Fruit fly (Drosophila melanogaster) whole organism, embryonic: Measurements from ENCODE around the gene Ilp6.

Experiments used
- Atf3 ChIP-seq: fragments of 200-800 bp; sonication (Bioruptor generic); optimal IDR thresholded peaks from 3 replicates; lab custom pipeline; 2016; ENCODE audit warnings: missing biosample characterization, missing genetic modification characterization
- BEAF-32 ChIP-seq: fragments of 200-800 bp; sonication (Bioruptor generic); optimal IDR thresholded peaks from 3 replicates; lab custom pipeline; 2017; ENCODE audit warnings: missing biosample characterization, missing genetic modification characterization, mild to moderate bottlenecking, moderate library complexity, missing genetic modification reagents
- CG10979 ChIP-seq: fragments of 200-800 bp; sonication (Bioruptor generic); optimal IDR thresholded peaks from 2 replicates; lab custom pipeline; 2018; ENCODE audit warnings: missing biosample characterization, mild to moderate bottlenecking, missing genetic modification characterization, moderate library complexity
- CG12942 ChIP-seq: fragments of 200-800 bp; sonication (Bioruptor generic); optimal IDR thresholded peaks from 3 replicates; lab custom pipeline; 2016; ENCODE audit warnings: missing biosample characterization, missing genetic modification characterization
- CG18476 ChIP-seq: fragments of 200-800 bp; sonication (Bioruptor generic); optimal IDR thresholded peaks from 2 replicates; lab custom pipeline; 2016; ENCODE audit warnings: missing biosample characterization, mild to moderate bottlenecking, missing genetic modification characterization
- CG2202 ChIP-seq: fragments of 200-800 bp; sonication (Bioruptor generic); optimal IDR thresholded peaks from 2 replicates; lab custom pipeline; 2018; ENCODE audit warnings: missing biosample characterization, mild to moderate bottlenecking, missing genetic modification characterization
- CG30020 ChIP-seq: fragments of 200-800 bp; optimal IDR thresholded peaks from 2 replicates; lab custom pipeline; 2019; ENCODE audit warnings: missing biosample characterization, mild to moderate bottlenecking, missing genetic modification characterization, moderate library complexity
- CG30403 ChIP-seq: fragments of 200-800 bp; sonication (Bioruptor generic); optimal IDR thresholded peaks from 3 replicates; lab custom pipeline; 2016; ENCODE audit warnings: missing biosample characterization, missing genetic modification characterization
- CG32532 ChIP-seq: fragments of 200-800 bp; sonication (Bioruptor generic); IDR thresholded peaks from 2 replicates; pipeline ENCODE4 v1.3.6; 2022; ENCODE audit warnings: missing biosample characterization, missing genetic modification characterization
- CG34422 ChIP-seq: fragments of 200-800 bp; sonication (Bioruptor generic); IDR thresholded peaks from 3 replicates; pipeline ENCODE4 v1.3.6; 2022; ENCODE audit warnings: missing biosample characterization, missing genetic modification characterization
- CG7271 ChIP-seq: fragments of 200-800 bp; sonication (Bioruptor generic); optimal IDR thresholded peaks from 2 replicates; lab custom pipeline; 2018; ENCODE audit warnings: missing biosample characterization, mild to moderate bottlenecking, missing genetic modification characterization, moderate library complexity
- CG7556 ChIP-seq: fragments of 200-800 bp; sonication (Bioruptor generic); optimal IDR thresholded peaks from 2 replicates; lab custom pipeline; 2017; ENCODE audit warnings: missing biosample characterization, mild to moderate bottlenecking, missing genetic modification characterization
- CG8388 ChIP-seq: fragments of 200-800 bp; sonication (Bioruptor generic); optimal IDR thresholded peaks from 2 replicates; lab custom pipeline; 2019; ENCODE audit warnings: missing biosample characterization, mild to moderate bottlenecking, missing genetic modification characterization, moderate library complexity
- CG8478 ChIP-seq: fragments of >200 bp; optimal IDR thresholded peaks from 2 replicates; lab custom pipeline; 2018
- CG9215 ChIP-seq: fragments of 200-800 bp; sonication (Bioruptor generic); IDR thresholded peaks from 2 replicates; pipeline ENCODE4 v1.3.6; 2022; ENCODE audit warnings: missing biosample characterization, missing genetic modification characterization
- CG9817 ChIP-seq: fragments of 200-800 bp; sonication (Bioruptor generic); optimal IDR thresholded peaks from 2 replicates; lab custom pipeline; 2018; ENCODE audit warnings: missing biosample characterization, mild to moderate bottlenecking, missing genetic modification characterization, moderate library complexity
- CHES-1-like ChIP-seq: fragments of 200-800 bp; sonication (Bioruptor generic); optimal IDR thresholded peaks from 2 replicates; lab custom pipeline; 2016; ENCODE audit warnings: missing biosample characterization, missing genetic modification characterization
- Ets97D ChIP-seq: fragments of 200-800 bp; sonication (Bioruptor generic); optimal IDR thresholded peaks from 3 replicates; lab custom pipeline; 2016; ENCODE audit warnings: missing biosample characterization, missing genetic modification characterization
- Gug ChIP-seq: fragments of 200-800 bp; sonication (Bioruptor generic); IDR thresholded peaks from 4 replicates; pipeline ENCODE4 v1.3.6; 2022; ENCODE audit warnings: missing biosample characterization, missing genetic modification characterization
- Hr39 ChIP-seq: fragments of >200 bp; optimal IDR thresholded peaks from 2 replicates; lab custom pipeline; 2017
- Meics ChIP-seq: fragments of 200-800 bp; sonication (Bioruptor generic); optimal IDR thresholded peaks from 2 replicates; lab custom pipeline; 2017; ENCODE audit warnings: missing biosample characterization, mild to moderate bottlenecking, missing genetic modification characterization
- Mrtf ChIP-seq: fragments of 200-800 bp; sonication (Bioruptor generic); IDR thresholded peaks from 3 replicates; pipeline ENCODE4 v1.3.6; 2022; ENCODE audit warnings: missing biosample characterization, missing genetic modification characterization
- Myb ChIP-seq: fragments of 200-800 bp; sonication (Bioruptor generic); optimal IDR thresholded peaks from 2 replicates; lab custom pipeline; 2016; ENCODE audit warnings: missing biosample characterization, missing genetic modification characterization
- NK7.1 ChIP-seq: fragments of 200-800 bp; sonication (Bioruptor generic); optimal IDR thresholded peaks from 3 replicates; lab custom pipeline; 2016; ENCODE audit warnings: missing biosample characterization, missing genetic modification characterization
- Nf-YA ChIP-seq: fragments of 200-800 bp; sonication (Bioruptor generic); IDR thresholded peaks from 2 replicates; pipeline ENCODE4 v1.3.6; 2022; ENCODE audit warnings: missing biosample characterization, missing genetic modification characterization
- Pdp1 ChIP-seq, 2 experiments: fragments of 200-800 bp; sonication (Bioruptor generic); optimal IDR thresholded peaks; 3 replicates each; lab custom pipeline; 2016; ENCODE audit warnings: missing biosample characterization in 2 of 2, missing genetic modification characterization in 2 of 2, mild to moderate bottlenecking in 1 of 2, moderate library complexity in 1 of 2
- Rx ChIP-seq: fragments of 200-800 bp; sonication (Bioruptor generic); IDR thresholded peaks from 2 replicates; pipeline ENCODE4 v1.3.6; 2022; ENCODE audit warnings: missing biosample characterization, missing genetic modification characterization
- Stat92E ChIP-seq, 3 experiments: fragments of >200 bp in 2 of 3; fragments of 200-800 bp in 1 of 3; sonication (Bioruptor generic) in 1 of 3; optimal IDR thresholded peaks; 2 replicates each; lab custom pipeline; 2017 to 2019; ENCODE audit warnings: missing biosample characterization in 3 of 3, missing genetic modification characterization in 3 of 3, mild to moderate bottlenecking in 1 of 3, moderate library complexity in 1 of 3
- abd-A ChIP-seq: fragments of 200-800 bp; sonication (Bioruptor generic); optimal IDR thresholded peaks from 3 replicates; lab custom pipeline; 2019; ENCODE audit warnings: missing biosample characterization, mild to moderate bottlenecking, missing genetic modification characterization, moderate library complexity
- al ChIP-seq: fragments of 200-800 bp; sonication (Bioruptor generic); IDR thresholded peaks from 2 replicates; pipeline ENCODE4 v1.3.6; 2022; ENCODE audit warnings: missing biosample characterization, missing genetic modification characterization
- ara ChIP-seq: fragments of 200-800 bp; sonication (Bioruptor generic); IDR thresholded peaks from 2 replicates; pipeline ENCODE4 v1.3.6; 2022; ENCODE audit warnings: missing biosample characterization, missing genetic modification characterization
- btn ChIP-seq: fragments of 200-800 bp; sonication (Bioruptor generic); optimal IDR thresholded peaks from 2 replicates; lab custom pipeline; 2016; ENCODE audit warnings: missing biosample characterization, missing genetic modification characterization
- caup ChIP-seq: fragments of 200-800 bp; sonication (Bioruptor generic); optimal IDR thresholded peaks from 3 replicates; lab custom pipeline; 2017; ENCODE audit warnings: missing biosample characterization, mild to moderate bottlenecking, missing genetic modification characterization, moderate library complexity; ENCODE audit not compliant: severe bottlenecking
- chn ChIP-seq: fragments of 200-800 bp; sonication (Bioruptor generic); optimal IDR thresholded peaks from 2 replicates; lab custom pipeline; 2016; ENCODE audit warnings: missing biosample characterization, missing genetic modification characterization
- disco-r ChIP-seq: fragments of 200-800 bp; sonication (Bioruptor generic); optimal IDR thresholded peaks from 2 replicates; lab custom pipeline; 2016; ENCODE audit warnings: missing biosample characterization, missing genetic modification characterization
- kah ChIP-seq: fragments of 200-800 bp; sonication (Bioruptor generic); optimal IDR thresholded peaks from 2 replicates; lab custom pipeline; 2018; ENCODE audit warnings: missing biosample characterization, mild to moderate bottlenecking, missing genetic modification characterization
- klu ChIP-seq: fragments of 200-800 bp; sonication (Bioruptor generic); IDR thresholded peaks from 2 replicates; pipeline ENCODE4 v1.3.6; 2022; ENCODE audit warnings: missing biosample characterization, missing genetic modification characterization
- mirr ChIP-seq: fragments of 200-800 bp; sonication (Bioruptor generic); optimal IDR thresholded peaks from 3 replicates; lab custom pipeline; 2018; ENCODE audit warnings: missing biosample characterization, mild to moderate bottlenecking, missing genetic modification characterization
- nau ChIP-seq: fragments of 200-800 bp; sonication (Bioruptor generic); optimal IDR thresholded peaks from 3 replicates; lab custom pipeline; 2017; ENCODE audit warnings: missing biosample characterization, mild to moderate bottlenecking, missing genetic modification characterization, missing genetic modification reagents
- nerfin-2 ChIP-seq: fragments of 200-800 bp; sonication (Bioruptor generic); IDR thresholded peaks from 2 replicates; pipeline ENCODE4 v1.3.6; 2022; ENCODE audit warnings: missing biosample characterization, missing genetic modification characterization; ENCODE audit not compliant: partially characterized antibody
- org-1 ChIP-seq: fragments of 200-800 bp; sonication (Bioruptor generic); optimal IDR thresholded peaks from 2 replicates; lab custom pipeline; 2017; ENCODE audit warnings: missing biosample characterization, missing genetic modification characterization
- prd ChIP-seq, 3 experiments: fragments of >200 bp in 2 of 3; fragments of 200-800 bp in 1 of 3; sonication (Bioruptor generic) in 1 of 3; optimal IDR thresholded peaks in 2 of 3; IDR thresholded peaks in 1 of 3; 2 replicates in 2 of 3; 3 replicates in 1 of 3; pipeline versions ENCODE4 v1.3.6 to Lab custom; 2017 to 2022; ENCODE audit warnings: missing biosample characterization in 1 of 3, missing genetic modification characterization in 1 of 3
- repo ChIP-seq: fragments of 200-800 bp; sonication (Bioruptor generic); optimal IDR thresholded peaks from 2 replicates; lab custom pipeline; 2016; ENCODE audit warnings: missing biosample characterization, missing genetic modification characterization
- sim ChIP-seq: fragments of 200-800 bp; sonication (Bioruptor generic); IDR thresholded peaks from 2 replicates; pipeline ENCODE4 v1.3.6; 2022; ENCODE audit warnings: missing biosample characterization, missing genetic modification characterization
- slp2 ChIP-seq: fragments of 200-800 bp; sonication (Bioruptor generic); optimal IDR thresholded peaks from 2 replicates; lab custom pipeline; 2016; ENCODE audit warnings: missing biosample characterization, missing genetic modification characterization
- toy ChIP-seq: fragments of 200-800 bp; sonication (Bioruptor generic); IDR thresholded peaks from 2 replicates; pipeline ENCODE4 v1.3.6; 2022; ENCODE audit warnings: missing biosample characterization, missing genetic modification characterization
- unpg ChIP-seq: fragments of 200-800 bp; sonication (Bioruptor generic); optimal IDR thresholded peaks from 3 replicates; lab custom pipeline; 2018; ENCODE audit warnings: missing biosample characterization, mild to moderate bottlenecking, missing genetic modification characterization, moderate library complexity
- zf30C ChIP-seq: fragments of 200-800 bp; sonication (Bioruptor generic); optimal IDR thresholded peaks from 3 replicates; lab custom pipeline; 2018; ENCODE audit warnings: missing biosample characterization, mild to moderate bottlenecking, missing genetic modification characterization

Ilp6 gene

DNA sequence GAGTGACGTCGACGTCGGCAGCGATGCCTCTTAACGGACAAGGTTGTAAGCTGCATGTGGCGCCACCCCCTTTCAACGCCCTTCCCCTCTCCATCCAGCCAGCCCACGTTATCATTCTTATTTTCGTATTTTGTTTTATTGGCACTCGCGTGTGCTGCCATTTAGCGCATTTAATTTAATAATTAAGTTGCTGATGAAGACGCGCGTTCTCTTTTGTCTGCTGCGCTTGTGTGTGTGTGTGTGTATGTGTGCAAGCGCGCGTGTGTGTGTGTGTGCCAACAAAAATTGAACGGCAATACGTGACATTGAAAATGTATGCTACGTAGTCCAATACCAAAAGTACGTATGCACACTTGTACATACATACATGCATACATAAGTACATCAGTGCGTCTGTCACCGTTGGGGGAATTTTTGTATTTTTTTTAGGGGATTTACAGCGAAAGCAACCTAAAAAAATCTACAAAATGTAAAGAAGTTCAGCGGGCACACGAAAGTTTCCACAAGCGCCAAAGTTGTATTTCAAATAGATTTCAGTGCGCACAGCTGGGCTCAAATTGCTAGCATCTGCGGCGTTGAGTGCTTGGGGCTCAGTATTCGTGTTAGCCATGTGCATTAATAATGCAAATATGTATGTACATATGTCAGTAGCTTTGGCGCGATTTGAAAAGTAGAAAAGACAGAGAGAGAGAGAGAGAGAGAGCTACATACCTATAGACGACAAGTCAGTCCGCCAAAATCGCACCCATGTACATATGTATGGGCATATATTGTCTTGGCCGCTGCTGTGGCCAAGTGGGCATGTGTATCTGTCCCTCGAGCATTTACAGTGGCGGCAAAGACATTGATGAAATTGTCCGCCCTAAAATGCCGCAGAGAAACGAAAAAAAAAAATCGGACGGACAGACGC, 32.6 kb downstream of the Ilp6 start (continued):
- TF ChIP-seq abd-A (tag; lab: Kevin White, UChicago) (no peak), CG30020 (tag; lab: Kevin White, UChicago) (peak; percentile 41), BEAF-32 (GFP tag; lab: Kevin White, UChicago) (no peak), CG7271 (no peak), CG18476 (GFP tag; lab: Kevin White, UChicago) (peak; percentile 47), Meics (GFP tag; lab: Kevin White, UChicago) (peak; percentile 76), org-1 (GFP tag; lab: Kevin White, UChicago) (peak; percentile 85), kah (peak; percentile 61), CG2202 (peak; percentile 52), repo (GFP tag; lab: Kevin White, UChicago) (peak; percentile 85), ara (GFP tag; lab: Robert Waterston, UW) (peak; percentile 87), Rx (peak; percentile 80), nerfin-2 (GFP tag; lab: Robert Waterston, UW) (no peak), Ets97D (GFP tag; lab: Kevin White, UChicago) (peak; percentile 41), Atf3 (GFP tag; lab: Kevin White, UChicago) (peak; percentile 75), klu (GFP tag; lab: Robert Waterston, UW) (peak; percentile 64), CG9817 (tag; lab: Kevin White, UChicago) (peak; percentile 77), disco-r (GFP tag; lab: Kevin White, UChicago) (peak; percentile 70), sim (GFP tag; lab: Robert Waterston, UW) (peak; percentile 58), toy (no peak), CG7556 (GFP tag; lab: Kevin White, UChicago) (peak; percentile 78), CG30403 (GFP tag; lab: Kevin White, UChicago) (peak; percentile 83), al (GFP tag; lab: Robert Waterston, UW) (peak; percentile 76), NK7.1 (peak; percentile 35), Mrtf (GFP tag; lab: Robert Waterston, UW) (peak; percentile 81), CG9215 (peak; percentile 70; the same call in 1 of the 2 replicates), CG8388 (GFP tag; lab: Kevin White, UChicago) (peak; percentile 82), CG10979 (tag; lab: Kevin White, UChicago) (peak; percentile 84), Gug (GFP tag; lab: Robert Waterston, UW) (peak; percentile 76), CG32532 (peak; percentile 79), Pdp1 (GFP tag; optimal IDR thresholded peaks at IDR 0.05; lab: Kevin White, UChicago) (peak; percentile 52 to 81), prd (optimal IDR thresholded peaks at IDR 0.05; lab: Kevin White, UChicago) (no peak), prd (GFP tag; IDR thresholded peaks at IDR 0.05; lab: Robert Waterston, UW) (peak; percentile 90), mirr (no peak), unpg (peak; percentile 87), slp2 (GFP tag; lab: Kevin White, UChicago) (peak; percentile 86), CG8478 (lab: Kevin White, UChicago) (no peak), caup (GFP tag; lab: Kevin White, UChicago) (peak; percentile 81), Hr39 (lab: Kevin White, UChicago) (no peak), CHES-1-like (GFP tag; lab: Kevin White, UChicago) (peak; percentile 88), CG12942 (peak; percentile 79), Myb (GFP tag; lab: Kevin White, UChicago) (peak; percentile 68), nau (GFP tag; lab: Kevin White, UChicago) (peak; percentile 71), chn (peak; percentile 79), Stat92E (GFP tag; optimal IDR thresholded peaks at IDR 0.05; lab: Kevin White, UChicago) (peak in 1 of 3 experiments; percentile 23), zf30C (GFP tag; lab: Kevin White, UChicago) (no peak), CG34422 (GFP tag; lab: Robert Waterston, UW) (peak; percentile 84), btn (peak; percentile 50), Nf-YA (GFP tag; lab: Robert Waterston, UW) (peak; percentile 58; the same call in 1 of the 2 replicates)
